Worm (Caenorhabditis elegans) whole organism, L2 larva: ENCODE measurements around the gene srg-69.

Source experiments
- ama-1 ChIP-seq: fragments of 150-350 bp; optimal IDR thresholded peaks from 2 replicates; lab custom pipeline; 2018; ENCODE audit warnings: inconsistent platforms
- elt-1 ChIP-seq: fragments of 150-350 bp; optimal IDR thresholded peaks from 2 replicates; lab custom pipeline; 2014; ENCODE audit warnings: missing biosample characterization, missing genetic modification characterization
- fos-1 ChIP-seq: fragments of 150-350 bp; optimal IDR thresholded peaks from 2 replicates; lab custom pipeline; 2014; ENCODE audit warnings: missing biosample characterization, missing genetic modification characterization
- lin-13 ChIP-seq: fragments of 150-350 bp; optimal IDR thresholded peaks from 2 replicates; lab custom pipeline; 2014; ENCODE audit warnings: missing biosample characterization, missing genetic modification reagents, missing genetic modification characterization
- lin-39 ChIP-seq: fragments of 150-350 bp; optimal IDR thresholded peaks from 2 replicates; lab custom pipeline; 2014; ENCODE audit warnings: missing biosample characterization, missing genetic modification reagents, missing genetic modification characterization
- mbf-1 ChIP-seq: sonication (generic microtip); optimal IDR thresholded peaks from 2 replicates; lab custom pipeline; 2017; ENCODE audit warnings: missing biosample characterization, missing genetic modification characterization
- nhr-11 ChIP-seq: fragments of 150-350 bp; optimal IDR thresholded peaks from 2 replicates; lab custom pipeline; 2014; ENCODE audit warnings: missing biosample characterization, missing genetic modification characterization
- nhr-12 ChIP-seq: fragments of 150-350 bp; optimal IDR thresholded peaks from 2 replicates; lab custom pipeline; 2014; ENCODE audit warnings: missing biosample characterization, missing genetic modification characterization
- snpc-4 ChIP-seq: fragments of 150-350 bp; optimal IDR thresholded peaks from 2 replicates; lab custom pipeline; 2014; ENCODE audit warnings: missing biosample characterization, missing genetic modification characterization
- zag-1 ChIP-seq: fragments of 150-350 bp; optimal IDR thresholded peaks from 2 replicates; lab custom pipeline; 2014; ENCODE audit warnings: missing biosample characterization, missing genetic modification characterization
- ztf-4 ChIP-seq: fragments of 150-350 bp; optimal IDR thresholded peaks from 2 replicates; lab custom pipeline; 2014; ENCODE audit warnings: missing biosample characterization, missing genetic modification characterization

- TF ChIP-seq zag-1 (tag; lab: Kevin White, UChicago): no peak
- TF ChIP-seq elt-1: no peak
- TF ChIP-seq ama-1: no peak
- TF ChIP-seq nhr-11: no peak
- TF ChIP-seq lin-39 (tag; lab: Kevin White, UChicago): no peak
- no peak for TF ChIP-seq mbf-1 (tag; lab: Kevin White, UChicago)
- TF ChIP-seq lin-13 (GFP tag; lab: Kevin White, UChicago): no peak
- no peak for TF ChIP-seq ztf-4
- TF ChIP-seq fos-1: peak; percentile 53
- TF ChIP-seq snpc-4 (tag; lab: Kevin White, UChicago): no peak
- no peak for TF ChIP-seq nhr-12 (tag; lab: Kevin White, UChicago)
Observed at ce11 chrII:5333729-5334255, 21.7 kb upstream of the srg-69 start.
